Worm (Caenorhabditis elegans) whole organism, mixed stage, embryonic: Measurements from ENCODE around the gene grsp-2.

Experiments used
- ces-1 ChIP-seq: fragments of 150-350 bp; optimal IDR thresholded peaks from 2 replicates; lab custom pipeline; 2014; ENCODE audit warnings: missing biosample characterization, missing genetic modification reagents, missing genetic modification characterization
- drap-1 ChIP-seq: fragments of 200-800 bp; sonication (Bioruptor generic); optimal IDR thresholded peaks from 3 replicates; lab custom pipeline; 2018; ENCODE audit warnings: mild to moderate bottlenecking, missing genetic modification characterization, missing compliant biosample characterization
- lin-13 ChIP-seq: fragments of 150-350 bp; optimal IDR thresholded peaks from 2 replicates; lab custom pipeline; 2014; ENCODE audit warnings: missing biosample characterization, missing genetic modification characterization
- lin-32 ChIP-seq: fragments of 200-800 bp; sonication (Bioruptor generic); optimal IDR thresholded peaks from 2 replicates; lab custom pipeline; 2018; ENCODE audit warnings: mild to moderate bottlenecking, missing genetic modification characterization, missing compliant biosample characterization
- nhr-76 ChIP-seq: sonication (generic microtip); optimal IDR thresholded peaks from 2 replicates; lab custom pipeline; 2017; ENCODE audit warnings: missing biosample characterization, missing genetic modification characterization
- sptf-1 ChIP-seq: sonication (generic microtip); optimal IDR thresholded peaks from 2 replicates; lab custom pipeline; 2017; ENCODE audit warnings: mild to moderate bottlenecking, missing genetic modification characterization, moderate library complexity, missing compliant biosample characterization

- TF ChIP-seq nhr-76 (tag; lab: Kevin White, UChicago) = no peak
- no peak for TF ChIP-seq lin-32 (GFP tag; lab: Kevin White, UChicago)
- TF ChIP-seq lin-13 (tag; lab: Kevin White, UChicago) = no peak
- TF ChIP-seq ces-1 (GFP tag; lab: Kevin White, UChicago) = no peak
- no peak for TF ChIP-seq drap-1 (GFP tag; lab: Kevin White, UChicago)
- no peak for TF ChIP-seq sptf-1 (tag; lab: Kevin White, UChicago)
These were observed 50.0 kb downstream of the grsp-2 start for ce11 chrIV:8866092-8866491.
